Worm (Caenorhabditis elegans) whole organism, early embryonic: ENCODE results near the gene ZK287.4.

ENCODE experiments used
- B0310.2 ChIP-seq: sonication (generic microtip); optimal IDR thresholded peaks from 2 replicates; lab custom pipeline; 2016; ENCODE audit warnings: mild to moderate bottlenecking, missing genetic modification characterization, missing compliant biosample characterization
- F13C5.2 ChIP-seq: sonication (generic microtip); optimal IDR thresholded peaks from 2 replicates; lab custom pipeline; 2017; ENCODE audit warnings: mild to moderate bottlenecking, missing genetic modification characterization, inconsistent platforms, missing compliant biosample characterization
- aly-1 ChIP-seq: sonication (generic microtip); optimal IDR thresholded peaks from 2 replicates; lab custom pipeline; 2016; ENCODE audit warnings: missing genetic modification characterization, missing compliant biosample characterization
- ama-1 ChIP-seq: fragments of 150-350 bp; optimal IDR thresholded peaks from 2 replicates; lab custom pipeline; 2014
- ceh-13 ChIP-seq: fragments of 200-800 bp; sonication (Bioruptor generic); optimal IDR thresholded peaks from 2 replicates; lab custom pipeline; 2018; ENCODE audit warnings: mild to moderate bottlenecking, missing genetic modification characterization, missing compliant biosample characterization
- ceh-36 ChIP-seq: sonication (generic microtip); optimal IDR thresholded peaks from 2 replicates; lab custom pipeline; 2016; ENCODE audit warnings: missing genetic modification characterization, inconsistent platforms, missing compliant biosample characterization
- ets-7 ChIP-seq: sonication (generic microtip); optimal IDR thresholded peaks from 2 replicates; lab custom pipeline; 2016; ENCODE audit warnings: missing genotype, missing genetic modification characterization, missing compliant biosample characterization
- flt-1 ChIP-seq: fragments of 200-800 bp; sonication (Bioruptor generic); IDR thresholded peaks from 2 replicates; pipeline ENCODE4 v1.3.6; 2022; ENCODE audit warnings: missing genetic modification characterization, missing compliant biosample characterization
- hmbx-1 ChIP-seq: sonication (generic microtip); optimal IDR thresholded peaks from 2 replicates; lab custom pipeline; 2016; ENCODE audit warnings: mild to moderate bottlenecking, missing genetic modification characterization, missing compliant biosample characterization
- hmg-4 ChIP-seq: fragments of 200-800 bp; sonication (Bioruptor generic); optimal IDR thresholded peaks from 2 replicates; lab custom pipeline; 2018; ENCODE audit warnings: mild to moderate bottlenecking, missing genetic modification characterization, missing compliant biosample characterization
- hnd-1 ChIP-seq: sonication (generic microtip); optimal IDR thresholded peaks from 2 replicates; lab custom pipeline; 2016; ENCODE audit warnings: missing genetic modification characterization, missing compliant biosample characterization
- pes-1 ChIP-seq: fragments of 200-800 bp; sonication (Bioruptor generic); IDR thresholded peaks from 2 replicates; pipeline ENCODE4 v1.3.6; 2022; ENCODE audit warnings: missing genetic modification reagents, missing genetic modification characterization, missing compliant biosample characterization
- scrt-1 ChIP-seq: fragments of 200-800 bp; sonication (Bioruptor generic); IDR thresholded peaks from 2 replicates; pipeline ENCODE4 v1.3.6; 2022; ENCODE audit warnings: missing genetic modification characterization, missing compliant biosample characterization
- sea-1 ChIP-seq: fragments of 200-800 bp; sonication (Bioruptor generic); conservative IDR thresholded peaks from 2 replicates; pipeline ENCODE4 v1.3.6; 2022; ENCODE audit warnings: missing genetic modification characterization, missing compliant biosample characterization
- tbx-11 ChIP-seq: fragments of 200-800 bp; sonication (Bioruptor generic); IDR thresholded peaks from 2 replicates; pipeline ENCODE4 v1.3.6; 2022; ENCODE audit warnings: missing genetic modification characterization, missing compliant biosample characterization
- tbx-37 ChIP-seq: fragments of 200-800 bp; sonication (Bioruptor generic); conservative IDR thresholded peaks from 2 replicates; pipeline ENCODE4 v1.3.6; 2022; ENCODE audit warnings: missing genetic modification reagents, missing genetic modification characterization, missing compliant biosample characterization
- tra-4 ChIP-seq: sonication (generic microtip); optimal IDR thresholded peaks from 2 replicates; lab custom pipeline; 2017; ENCODE audit warnings: missing genetic modification characterization, missing compliant biosample characterization

The ZK287.4 gene

DNA sequence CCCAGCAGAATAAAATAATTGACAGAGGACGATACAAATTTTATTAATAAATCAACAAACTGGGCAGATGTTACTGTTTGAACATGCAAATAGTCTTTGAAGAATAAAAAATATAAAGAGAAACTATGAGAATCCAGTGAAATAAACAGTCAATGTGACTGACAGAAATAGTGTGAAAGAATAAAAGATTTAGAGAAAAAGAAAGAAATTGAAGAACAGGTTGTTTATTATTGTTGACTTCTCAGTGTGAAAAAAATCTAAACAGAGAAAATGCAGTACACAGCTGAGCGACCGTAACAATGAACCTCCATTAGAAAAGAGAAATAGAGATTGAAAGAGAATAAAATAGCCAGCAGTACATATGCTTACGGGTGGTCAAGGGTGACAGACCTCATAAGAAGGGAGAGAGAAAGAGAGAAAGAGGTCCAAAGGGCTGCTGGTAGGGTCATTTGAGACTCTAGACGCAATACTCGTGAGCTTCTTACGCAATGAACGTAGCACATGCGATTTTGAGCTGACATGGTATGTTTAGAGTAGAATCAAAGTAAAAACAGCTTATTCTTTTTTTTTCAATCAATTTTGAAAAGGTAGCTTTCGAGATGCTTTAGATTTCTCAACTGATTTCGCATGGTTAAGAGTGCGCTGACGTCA is 38.7 kb upstream of the ZK287.4 start, which contains the start of gene slcr-46.3:
slcr-46.3 (minus strand) TSS at position 86 of the 651 bp plus-strand sequence.
- TF ChIP-seq hnd-1 (tag; lab: Kevin White, UChicago) (no peak), ceh-36 (tag; lab: Kevin White, UChicago) (no peak), B0310.2 (no peak), flt-1 (GFP tag; lab: Robert Waterston, UW) (no peak), F13C5.2 (tag; lab: Kevin White, UChicago) (no peak), tbx-11 (GFP tag; lab: Robert Waterston, UW) (no peak), hmbx-1 (no peak)

DNA sequence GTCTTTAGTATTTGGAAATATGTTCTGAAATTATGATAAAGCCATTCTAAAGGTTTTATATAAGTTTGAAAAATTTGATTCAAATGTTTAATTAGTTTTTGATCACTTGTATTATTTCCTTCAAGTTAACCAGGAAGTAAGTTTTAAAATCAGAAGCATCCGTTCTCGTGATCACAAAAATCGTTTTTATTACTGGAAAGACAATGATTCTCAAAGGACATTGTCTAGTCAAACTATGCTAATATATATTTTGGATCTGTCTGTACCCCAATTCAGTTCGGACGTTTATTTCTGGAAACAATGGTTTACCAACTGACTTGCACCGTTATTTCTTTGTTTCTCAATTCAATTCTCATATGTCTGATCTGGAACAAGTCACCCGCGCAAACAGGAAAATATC is 30.9 kb upstream of the ZK287.4 start, which contains the start of gene str-188:
str-188 (plus strand) TSS at position 301 of the 400 bp plus-strand sequence.
- no peak for TF ChIP-seq ceh-13 (GFP tag; lab: Kevin White, UChicago)
- TF ChIP-seq tbx-37 (GFP tag; lab: Robert Waterston, UW), result no peak
- no peak for TF ChIP-seq F13C5.2 (tag; lab: Kevin White, UChicago)
- TF ChIP-seq sea-1 (GFP tag; lab: Robert Waterston, UW), result no peak
- no peak for TF ChIP-seq aly-1
- no peak for TF ChIP-seq B0310.2
- TF ChIP-seq tra-4 (tag; lab: Kevin White, UChicago), result no peak
- TF ChIP-seq hmbx-1, result no peak
- TF ChIP-seq scrt-1 (GFP tag; lab: Robert Waterston, UW), result no peak
- no peak for TF ChIP-seq flt-1 (GFP tag; lab: Robert Waterston, UW)
- TF ChIP-seq hnd-1 (tag; lab: Kevin White, UChicago), result no peak
- TF ChIP-seq pes-1, result no peak
- TF ChIP-seq ets-7 (tag; lab: Kevin White, UChicago), result no peak
- no peak for TF ChIP-seq tbx-11 (GFP tag; lab: Robert Waterston, UW)
- no peak for TF ChIP-seq hmg-4 (GFP tag; lab: Kevin White, UChicago)
- TF ChIP-seq ceh-36 (tag; lab: Kevin White, UChicago), result no peak
- no peak for TF ChIP-seq ama-1

DNA sequence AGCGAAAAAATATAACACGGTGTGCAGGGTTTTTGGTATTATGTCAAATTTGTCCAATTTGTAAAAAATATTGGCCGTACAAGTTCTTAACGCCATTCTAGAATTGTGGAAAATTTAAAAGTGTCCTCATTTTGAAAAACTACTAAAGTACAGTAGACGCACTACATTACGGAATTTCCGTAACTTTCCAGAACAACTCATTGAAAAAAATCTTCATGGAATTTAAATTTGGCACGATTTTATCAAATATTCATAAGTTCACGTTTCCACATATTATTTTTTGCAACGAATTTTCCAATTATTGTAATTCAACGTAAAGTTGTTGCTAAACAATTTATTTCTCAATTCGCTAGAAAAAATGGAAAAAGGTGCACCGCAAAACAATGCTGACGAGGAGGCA is 29.4 kb upstream of the ZK287.4 start, which contains the start of gene F40F9.3:
F40F9.3 (plus strand) TSS at position 301 of the 400 bp plus-strand sequence.
- TF ChIP-seq hnd-1 (tag; lab: Kevin White, UChicago) (no peak), hmg-4 (GFP tag; lab: Kevin White, UChicago) (no peak), tbx-11 (GFP tag; lab: Robert Waterston, UW) (no peak), sea-1 (GFP tag; lab: Robert Waterston, UW) (no peak), ama-1 (no peak), tra-4 (tag; lab: Kevin White, UChicago) (no peak), ceh-13 (GFP tag; lab: Kevin White, UChicago) (no peak), hmbx-1 (no peak)

DNA sequence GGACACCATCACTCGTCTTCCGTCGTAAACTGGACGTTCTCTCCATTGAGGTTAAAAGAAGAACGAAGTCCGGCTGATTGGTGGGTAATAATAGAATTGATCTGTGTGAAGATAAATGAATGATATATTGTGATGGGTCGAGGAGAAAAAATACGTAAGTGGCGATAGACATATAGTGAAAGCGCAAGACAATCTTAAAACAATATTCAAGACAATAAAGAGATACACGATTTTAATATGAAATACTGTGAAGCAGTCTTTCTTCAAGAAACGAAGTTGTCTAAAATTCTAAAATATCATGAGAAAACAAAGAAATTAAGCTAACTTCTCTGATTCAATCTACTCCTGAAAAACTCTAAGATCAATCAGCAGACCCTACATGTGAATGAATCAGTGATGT is 28.1 kb upstream of the ZK287.4 start, which contains the start of gene F40F9.10:
F40F9.10 (minus strand) TSS at position 101 of the 400 bp plus-strand sequence.
- TF ChIP-seq B0310.2 (no peak), hmbx-1 (no peak), F13C5.2 (tag; lab: Kevin White, UChicago) (no peak), scrt-1 (GFP tag; lab: Robert Waterston, UW) (no peak), hnd-1 (tag; lab: Kevin White, UChicago) (no peak), tbx-11 (GFP tag; lab: Robert Waterston, UW) (no peak), ceh-13 (GFP tag; lab: Kevin White, UChicago) (no peak), flt-1 (GFP tag; lab: Robert Waterston, UW) (no peak), ets-7 (tag; lab: Kevin White, UChicago) (no peak), hmg-4 (GFP tag; lab: Kevin White, UChicago) (no peak), tbx-37 (GFP tag; lab: Robert Waterston, UW) (no peak), sea-1 (GFP tag; lab: Robert Waterston, UW) (no peak), aly-1 (no peak), ama-1 (no peak), pes-1 (no peak)

DNA sequence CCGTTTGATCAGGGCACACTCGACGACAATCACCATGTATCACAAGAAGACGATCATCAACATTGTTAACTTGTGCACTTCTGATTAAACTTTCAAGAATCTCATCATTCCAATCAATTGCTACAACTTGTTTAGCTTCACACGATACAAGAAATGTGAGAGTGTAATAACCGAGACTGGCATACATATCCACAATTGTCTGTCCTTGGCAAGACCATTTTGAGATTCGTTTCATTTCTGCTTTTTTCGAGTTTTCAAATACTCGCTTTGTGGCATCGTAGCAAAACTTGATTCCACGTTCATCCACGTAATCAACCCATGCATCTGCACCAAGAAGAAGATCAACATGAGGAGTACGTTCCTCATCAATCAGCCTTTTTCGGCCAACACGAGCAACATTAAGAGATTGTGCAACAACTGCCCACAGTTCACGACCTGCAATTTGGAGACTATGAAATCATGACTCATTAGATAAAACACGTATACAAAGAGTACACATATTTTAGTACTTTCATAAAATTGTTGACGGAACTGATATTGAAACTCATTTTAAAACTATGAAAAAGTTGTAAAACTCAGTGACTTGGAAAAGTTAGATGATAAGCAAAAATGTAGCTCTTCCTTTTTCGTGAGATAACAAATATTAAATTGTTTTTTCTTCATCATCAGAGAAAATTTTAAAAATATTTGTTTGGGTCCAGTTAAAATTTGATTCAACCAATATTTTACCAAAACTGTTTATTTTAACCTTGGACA is 27.1 kb upstream of the ZK287.4 start:
- TF ChIP-seq ama-1, result no peak
- TF ChIP-seq scrt-1 (GFP tag; lab: Robert Waterston, UW), result no peak
- TF ChIP-seq ets-7 (tag; lab: Kevin White, UChicago), result no peak
- no peak for TF ChIP-seq sea-1 (GFP tag; lab: Robert Waterston, UW)
- no peak for TF ChIP-seq hmg-4 (GFP tag; lab: Kevin White, UChicago)
- TF ChIP-seq ceh-13 (GFP tag; lab: Kevin White, UChicago), result no peak
- no peak for TF ChIP-seq F13C5.2 (tag; lab: Kevin White, UChicago)
- TF ChIP-seq ceh-36 (tag; lab: Kevin White, UChicago), result no peak
- TF ChIP-seq tbx-37 (GFP tag; lab: Robert Waterston, UW), result no peak
- no peak for TF ChIP-seq flt-1 (GFP tag; lab: Robert Waterston, UW)
- no peak for TF ChIP-seq hnd-1 (tag; lab: Kevin White, UChicago)

DNA sequence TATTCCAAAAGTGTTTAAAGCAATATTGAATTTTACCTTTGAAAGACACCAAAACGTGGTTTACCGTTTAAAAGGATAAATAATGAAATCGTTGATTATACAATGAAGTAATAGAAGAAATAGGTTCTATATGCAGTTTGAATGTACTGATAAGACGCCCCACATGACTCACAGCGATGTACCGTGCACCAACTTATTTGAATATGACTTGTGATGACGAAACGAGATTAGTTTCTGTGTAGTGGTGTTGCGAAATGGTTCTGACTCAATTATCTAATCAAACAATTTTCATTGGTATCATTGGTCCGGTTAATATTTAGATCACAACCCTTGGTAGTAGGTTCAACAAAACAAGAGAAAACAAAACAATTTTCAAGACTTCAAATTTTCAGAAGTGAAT is 25.7 kb upstream of the ZK287.4 start:
- TF ChIP-seq scrt-1 (GFP tag; lab: Robert Waterston, UW) (no peak), sea-1 (GFP tag; lab: Robert Waterston, UW) (no peak), hnd-1 (tag; lab: Kevin White, UChicago) (no peak), F13C5.2 (tag; lab: Kevin White, UChicago) (no peak), tra-4 (tag; lab: Kevin White, UChicago) (no peak), hmbx-1 (no peak), tbx-11 (GFP tag; lab: Robert Waterston, UW) (no peak), tbx-37 (GFP tag; lab: Robert Waterston, UW) (no peak), flt-1 (GFP tag; lab: Robert Waterston, UW) (no peak), ceh-36 (tag; lab: Kevin White, UChicago) (no peak), ets-7 (tag; lab: Kevin White, UChicago) (no peak), hmg-4 (GFP tag; lab: Kevin White, UChicago) (no peak), aly-1 (no peak), pes-1 (no peak), ceh-13 (GFP tag; lab: Kevin White, UChicago) (no peak), ama-1 (no peak), B0310.2 (no peak)
